Worm (Caenorhabditis elegans): ENCODE data around the gene ifg-1.

Gene ifg-1

DNA sequence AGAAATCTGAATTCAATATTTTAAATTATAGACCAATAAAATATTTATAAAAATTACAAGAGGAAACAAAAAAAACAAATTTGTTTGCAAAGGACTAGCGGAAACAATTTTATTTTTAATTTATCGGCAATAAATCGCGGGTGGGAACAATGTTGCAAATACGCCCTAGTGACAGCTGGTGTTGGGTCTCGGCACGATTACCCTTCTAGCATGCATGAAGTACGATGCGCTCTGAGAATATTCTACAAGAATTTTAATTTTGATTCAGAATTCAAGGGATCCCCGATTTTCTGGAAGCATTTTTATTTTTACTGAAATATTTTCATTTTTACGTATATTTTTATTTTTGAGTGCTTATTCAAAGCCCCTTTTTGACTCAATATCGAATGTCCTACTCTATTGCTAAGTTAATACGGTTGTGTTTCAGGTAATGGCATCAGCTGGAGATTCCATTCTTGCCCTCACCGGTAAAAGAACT is 32.0 kb upstream of the ifg-1 start, which contains the start of the genes mig-5 and cct-1 (continued):
- TF ChIP-seq mdt-29 (GFP tag; IDR thresholded peaks at IDR 0.05) = peak; percentile 77
- TF ChIP-seq Y5F2A.4 (GFP tag; optimal IDR thresholded peaks at IDR 0.05) = peak; percentile 41
- no peak for TF ChIP-seq madf-9 (GFP tag; conservative IDR thresholded peaks at IDR 0.05)
- TF ChIP-seq rbr-2 (tag; optimal IDR thresholded peaks at IDR 0.05) = peak; percentile 96
- TF ChIP-seq ztf-11 (tag; optimal IDR thresholded peaks at IDR 0.05) = no peak
- TF ChIP-seq nhr-102 (tag; optimal IDR thresholded peaks at IDR 0.05) = peak; percentile 96
- peak; percentile 97 for TF ChIP-seq fkh-10 (GFP tag; optimal IDR thresholded peaks at IDR 0.05)
- TF ChIP-seq lin-38 (GFP tag; IDR thresholded peaks at IDR 0.05) = peak; percentile 100
- TF ChIP-seq mep-1 (tag; optimal IDR thresholded peaks at IDR 0.05) = peak; percentile 99
- TF ChIP-seq nhr-77 (tag; optimal IDR thresholded peaks at IDR 0.05) = peak; percentile 98
- TF ChIP-seq unc-130 (GFP tag; optimal IDR thresholded peaks at IDR 0.05) = peak; percentile 65
- no peak for TF ChIP-seq daf-8 (GFP tag; IDR thresholded peaks at IDR 0.05)
- TF ChIP-seq ceh-20 (GFP tag; IDR thresholded peaks at IDR 0.05) = peak; percentile 92
- TF ChIP-seq mdl-1 (tag; optimal IDR thresholded peaks at IDR 0.05) = peak; percentile 51 to 75
- peak; percentile 90 for TF ChIP-seq hlh-30 (tag; optimal IDR thresholded peaks at IDR 0.05; ENCODE audit: insufficient read depth)
- peak; percentile 93 for TF ChIP-seq nhr-25 (tag; optimal IDR thresholded peaks at IDR 0.05; ENCODE audit: borderline replicate concordance, insufficient read depth)
- TF ChIP-seq hmg-1.1 (GFP tag; IDR thresholded peaks at IDR 0.05) = peak; percentile 98
- TF ChIP-seq lin-1 (GFP tag; IDR thresholded peaks at IDR 0.05) = peak; percentile 85
- TF ChIP-seq lin-39 (tag; optimal IDR thresholded peaks at IDR 0.05) = peak; percentile 83
- peak; percentile 91 for TF ChIP-seq spr-1 (tag; optimal IDR thresholded peaks at IDR 0.05)
- peak; percentile 93 for TF ChIP-seq arid-1 (GFP tag; conservative IDR thresholded peaks at IDR 0.05)
- no peak for TF ChIP-seq tag-97 (GFP tag; IDR thresholded peaks at IDR 0.05)
- peak; percentile 87 for TF ChIP-seq ztf-7 (tag; optimal IDR thresholded peaks at IDR 0.05)
- no peak for TF ChIP-seq egl-27 (tag; optimal IDR thresholded peaks at IDR 0.05)

- TF ChIP-seq ctbp-1 (GFP tag; IDR thresholded peaks at IDR 0.05) = peak; percentile 26; the same call in 1 of the 2 replicates
- TF ChIP-seq mep-1 (tag; optimal IDR thresholded peaks at IDR 0.05) = no peak
- 0 out of 2 replicates have a peak, but pooled peaks have one; percentile 9 for TF ChIP-seq lin-1 (GFP tag; IDR thresholded peaks at IDR 0.05)
- TF ChIP-seq lin-38 (GFP tag; IDR thresholded peaks at IDR 0.05) = peak; percentile 54; the same call in 1 of the 2 replicates
- TF ChIP-seq nhr-111 (GFP tag; optimal IDR thresholded peaks at IDR 0.05) = peak; percentile 29
- TF ChIP-seq F49E8.2 (tag; optimal IDR thresholded peaks at IDR 0.05; ENCODE audit: borderline replicate concordance) = peak; percentile 6
- TF ChIP-seq sdz-12 (GFP tag; optimal IDR thresholded peaks at IDR 0.05) = no peak
Observed at ce11 chrII:8187516-8187915, 29.5 kb upstream of the ifg-1 start.

DNA sequence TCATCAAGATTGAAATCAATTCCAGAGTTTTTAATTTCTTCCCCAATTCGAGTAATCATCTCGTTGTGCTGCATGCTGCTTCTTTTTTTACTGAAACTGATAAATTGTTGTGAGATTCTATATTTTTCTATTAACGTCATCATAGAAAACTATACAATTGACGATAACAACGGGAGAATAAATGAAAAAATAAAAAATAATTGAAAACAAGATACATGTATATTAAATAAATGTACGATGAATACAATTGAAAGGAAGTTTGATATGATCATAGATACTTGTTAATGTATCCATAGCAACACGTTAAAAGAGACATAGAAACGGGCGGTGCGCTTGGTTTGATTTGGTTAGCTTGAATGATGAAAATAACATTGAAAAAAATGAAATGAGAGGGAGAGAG is 26.6 kb upstream of the ifg-1 start, which contains the start of gene T05C12.8:
Gene T05C12.8, minus strand, starts transcription at position 101 of the 400 bp plus-strand sequence.
- TF ChIP-seq nhr-42 (GFP tag; IDR thresholded peaks at IDR 0.05) = no peak
- no peak for TF ChIP-seq daf-19 (GFP tag; conservative IDR thresholded peaks at IDR 0.05)
- no peak for TF ChIP-seq nhr-28 (tag; optimal IDR thresholded peaks at IDR 0.05)
- TF ChIP-seq zip-2 (tag; optimal IDR thresholded peaks at IDR 0.05) = no peak
- no peak for TF ChIP-seq nhr-111 (GFP tag; optimal IDR thresholded peaks at IDR 0.05)
- TF ChIP-seq dpl-1 (GFP tag; optimal IDR thresholded peaks at IDR 0.05) = no peak
- TF ChIP-seq ZK546.5 (tag; optimal IDR thresholded peaks at IDR 0.05) = no peak
- TF ChIP-seq skn-1 (tag; optimal IDR thresholded peaks at IDR 0.05) = no peak
- TF ChIP-seq lin-39 (tag; optimal IDR thresholded peaks at IDR 0.05) = no peak
- no peak for TF ChIP-seq Y5F2A.4 (GFP tag; optimal IDR thresholded peaks at IDR 0.05)
- TF ChIP-seq nhr-25 (tag; optimal IDR thresholded peaks at IDR 0.05; ENCODE audit: borderline replicate concordance, insufficient read depth) = no peak
- no peak for TF ChIP-seq duxl-1 (tag; optimal IDR thresholded peaks at IDR 0.05; ENCODE audit: poor library complexity)
- TF ChIP-seq dmd-6 (GFP tag; IDR thresholded peaks at IDR 0.05) = no peak
- no peak for TF ChIP-seq aly-2 (tag; optimal IDR thresholded peaks at IDR 0.05)
- TF ChIP-seq lim-7 (GFP tag; IDR thresholded peaks at IDR 0.05) = no peak
- TF ChIP-seq madf-5 (GFP tag; IDR thresholded peaks at IDR 0.05) = no peak
- no peak for TF ChIP-seq zip-11 (GFP tag; IDR thresholded peaks at IDR 0.05)
- TF ChIP-seq ZK337.2 (GFP tag; IDR thresholded peaks at IDR 0.05) = no peak
- TF ChIP-seq gei-8 (GFP tag; optimal IDR thresholded peaks at IDR 0.05) = no peak
- no peak for TF ChIP-seq dmd-8 (GFP tag; IDR thresholded peaks at IDR 0.05)
